Worm (Caenorhabditis elegans) whole organism, young adult: ENCODE data around the gene snrp-3.
A peak's percentile ranks its signal among the peaks of the same experiment; 100 is the strongest.

Experiments
- B0336.3 ChIP-seq: fragments of 200-800 bp; sonication (Bioruptor generic); IDR thresholded peaks from 2 replicates; pipeline ENCODE4 v1.3.6; 2022; ENCODE audit warnings: missing genetic modification characterization, missing compliant biosample characterization
- D2030.7 ChIP-seq: fragments of 200-800 bp; sonication (Bioruptor generic); IDR thresholded peaks from 2 replicates; pipeline ENCODE4 v1.3.6; 2022; ENCODE audit warnings: missing genetic modification reagents, missing genetic modification characterization, missing compliant biosample characterization
- F23B12.7 ChIP-seq: sonication (generic microtip); optimal IDR thresholded peaks from 2 replicates; lab custom pipeline; 2017; ENCODE audit warnings: missing genetic modification characterization, mild to moderate bottlenecking, missing compliant biosample characterization, antibody characterized with exemption, moderate library complexity; ENCODE audit not compliant: insufficient read depth
- F39B2.1 ChIP-seq: fragments of 200-800 bp; sonication (Bioruptor generic); IDR thresholded peaks from 2 replicates; pipeline ENCODE4 v1.3.6; 2022; ENCODE audit warnings: missing genetic modification reagents, missing genetic modification characterization, missing compliant biosample characterization
- F55B11.4 ChIP-seq: sonication (generic microtip); optimal IDR thresholded peaks from 2 replicates; lab custom pipeline; 2016; ENCODE audit warnings: missing compliant biosample characterization, missing genetic modification characterization, borderline replicate concordance; ENCODE audit not compliant: insufficient read depth
- F57A8.1 ChIP-seq: fragments of 200-800 bp; sonication (Bioruptor generic); optimal IDR thresholded peaks from 2 replicates; lab custom pipeline; 2018; ENCODE audit warnings: mild to moderate bottlenecking, missing genetic modification characterization, moderate library complexity, missing compliant biosample characterization
- K11D2.4 ChIP-seq: fragments of 200-800 bp; sonication (Bioruptor generic); IDR thresholded peaks from 2 replicates; pipeline ENCODE4 v1.3.6; 2022; ENCODE audit warnings: missing genetic modification reagents, missing genetic modification characterization, missing compliant biosample characterization
- ZK185.1 ChIP-seq: sonication (generic microtip); optimal IDR thresholded peaks from 2 replicates; lab custom pipeline; 2016; ENCODE audit warnings: mild to moderate bottlenecking, missing genetic modification characterization, missing compliant biosample characterization; ENCODE audit not compliant: poor library complexity, severe bottlenecking
- akir-1 ChIP-seq: fragments of 200-800 bp; sonication (Bioruptor generic); optimal IDR thresholded peaks from 2 replicates; lab custom pipeline; 2018; ENCODE audit warnings: mild to moderate bottlenecking, missing genetic modification characterization, moderate library complexity, missing compliant biosample characterization
- ama-1 ChIP-seq, 3 experiments: fragments of 150-350 bp in 1 of 3; sonication (generic microtip) in 2 of 3; optimal IDR thresholded peaks; 2 replicates each; lab custom pipeline; 2014 to 2018; ENCODE audit warnings: missing biosample characterization in 2 of 3, missing genetic modification characterization in 2 of 3, missing genetic modification reagents in 2 of 3
- cebp-1 ChIP-seq, 2 experiments: fragments of 200-800 bp in 1 of 2; sonication (Bioruptor generic) in 1 of 2; sonication (generic microtip) in 1 of 2; IDR thresholded peaks in 1 of 2; optimal IDR thresholded peaks in 1 of 2; 2 replicates each; pipeline versions ENCODE4 v1.3.6 to Lab custom; 2017 to 2022; ENCODE audit warnings: missing compliant biosample characterization in 2 of 2, missing genetic modification characterization in 2 of 2, mild to moderate bottlenecking in 1 of 2, missing genetic modification reagents in 1 of 2, moderate library complexity in 1 of 2
- ceh-27 ChIP-seq: fragments of 200-800 bp; sonication (Bioruptor generic); optimal IDR thresholded peaks from 2 replicates; lab custom pipeline; 2018; ENCODE audit warnings: mild to moderate bottlenecking, missing genetic modification characterization, moderate library complexity, missing compliant biosample characterization
- ceh-79 ChIP-seq: sonication (generic microtip); optimal IDR thresholded peaks from 2 replicates; lab custom pipeline; 2017; ENCODE audit warnings: mild to moderate bottlenecking, missing genetic modification characterization, missing compliant biosample characterization
- chd-7 ChIP-seq: sonication (generic microtip); optimal IDR thresholded peaks from 2 replicates; lab custom pipeline; 2016; ENCODE audit warnings: mild to moderate bottlenecking, missing genetic modification characterization, moderate library complexity, missing compliant biosample characterization
- die-1 ChIP-seq: sonication (generic microtip); optimal IDR thresholded peaks from 2 replicates; lab custom pipeline; 2016; ENCODE audit warnings: missing genotype, mild to moderate bottlenecking, missing genetic modification characterization, missing compliant biosample characterization
- dox-1 ChIP-seq: fragments of 200-800 bp; sonication (Bioruptor generic); IDR thresholded peaks from 2 replicates; pipeline ENCODE4 v1.3.6; 2022; ENCODE audit warnings: missing genetic modification reagents, missing genetic modification characterization, missing compliant biosample characterization
- egl-18 ChIP-seq: fragments of 200-800 bp; sonication (Bioruptor generic); IDR thresholded peaks from 2 replicates; pipeline ENCODE4 v1.3.6; 2022; ENCODE audit warnings: missing genetic modification reagents, missing genetic modification characterization, missing compliant biosample characterization
- hlh-12 ChIP-seq: sonication (generic microtip); optimal IDR thresholded peaks from 2 replicates; lab custom pipeline; 2016; ENCODE audit warnings: missing genetic modification characterization, missing compliant biosample characterization
- lag-1 ChIP-seq: fragments of 200-800 bp; sonication (Bioruptor generic); IDR thresholded peaks from 2 replicates; pipeline ENCODE4 v1.3.6; 2022; ENCODE audit warnings: missing genetic modification reagents, missing genetic modification characterization, missing compliant biosample characterization
- let-607 ChIP-seq, 2 experiments: fragments of 200-800 bp in 1 of 2; sonication (Bioruptor generic) in 1 of 2; sonication (generic microtip) in 1 of 2; optimal IDR thresholded peaks; 2 replicates each; lab custom pipeline; 2016 to 2018; ENCODE audit warnings: mild to moderate bottlenecking in 2 of 2, missing compliant biosample characterization in 2 of 2, missing genetic modification characterization in 2 of 2, moderate library complexity in 2 of 2, missing genotype in 1 of 2
- lin-40 ChIP-seq: sonication (generic microtip); optimal IDR thresholded peaks from 2 replicates; lab custom pipeline; 2016; ENCODE audit warnings: missing genetic modification characterization, mild to moderate bottlenecking, missing compliant biosample characterization, missing genotype, missing genetic modification reagents
- lin-54 ChIP-seq: fragments of 200-800 bp; sonication (Bioruptor generic); optimal IDR thresholded peaks from 2 replicates; lab custom pipeline; 2018; ENCODE audit warnings: mild to moderate bottlenecking, missing genetic modification characterization, missing compliant biosample characterization
- lir-1 ChIP-seq: fragments of 200-800 bp; sonication (Bioruptor generic); conservative IDR thresholded peaks from 2 replicates; pipeline ENCODE4 v1.3.6; 2022; ENCODE audit warnings: missing genetic modification reagents, missing genetic modification characterization, missing compliant biosample characterization
- madf-10 ChIP-seq: sonication (generic microtip); optimal IDR thresholded peaks from 2 replicates; lab custom pipeline; 2016; ENCODE audit warnings: mild to moderate bottlenecking, missing genetic modification characterization, missing compliant biosample characterization
- madf-8 ChIP-seq: fragments of 200-800 bp; sonication (Bioruptor generic); conservative IDR thresholded peaks from 2 replicates; pipeline ENCODE4 v1.3.6; 2022; ENCODE audit warnings: missing genetic modification reagents, missing genetic modification characterization, missing compliant biosample characterization
- nhr-179 ChIP-seq: sonication (generic microtip); optimal IDR thresholded peaks from 2 replicates; lab custom pipeline; 2016; ENCODE audit warnings: mild to moderate bottlenecking, missing genetic modification characterization, missing compliant biosample characterization
- nhr-90 ChIP-seq: sonication (generic microtip); optimal IDR thresholded peaks from 2 replicates; lab custom pipeline; 2016; ENCODE audit warnings: missing genotype, mild to moderate bottlenecking, missing genetic modification characterization, missing compliant biosample characterization
- pha-4 ChIP-seq: fragments of 150-350 bp; sonication (generic microtip); optimal IDR thresholded peaks from 2 replicates; lab custom pipeline; 2014; ENCODE audit warnings: missing biosample characterization, missing genetic modification reagents, missing genetic modification characterization
- rec-8 ChIP-seq, 2 experiments: sonication (generic microtip); optimal IDR thresholded peaks; 2 replicates each; lab custom pipeline; 2016; ENCODE audit warnings: mild to moderate bottlenecking in 2 of 2, missing genetic modification characterization in 2 of 2, missing genetic modification reagents in 2 of 2, missing genotype in 2 of 2, missing biosample characterization in 1 of 2, missing compliant biosample characterization in 1 of 2, moderate library complexity in 1 of 2
- repo-1 ChIP-seq: sonication (generic microtip); optimal IDR thresholded peaks from 2 replicates; lab custom pipeline; 2017; ENCODE audit warnings: mild to moderate bottlenecking, missing genetic modification characterization, missing compliant biosample characterization
- snpc-1.1 ChIP-seq: sonication (generic microtip); optimal IDR thresholded peaks from 2 replicates; lab custom pipeline; 2017; ENCODE audit warnings: missing genetic modification characterization, mild to moderate bottlenecking, missing compliant biosample characterization, antibody characterized with exemption, moderate library complexity, missing genotype, missing genetic modification reagents; ENCODE audit not compliant: insufficient read depth
- snpc-1.3 ChIP-seq: sonication (generic microtip); optimal IDR thresholded peaks from 2 replicates; lab custom pipeline; 2017; ENCODE audit warnings: missing genetic modification characterization, mild to moderate bottlenecking, missing compliant biosample characterization, antibody characterized with exemption, moderate library complexity, missing genotype, missing genetic modification reagents; ENCODE audit not compliant: insufficient read depth
- snpc-3.4 ChIP-seq: sonication (generic microtip); optimal IDR thresholded peaks from 2 replicates; lab custom pipeline; 2017; ENCODE audit warnings: missing genetic modification characterization, mild to moderate bottlenecking, missing compliant biosample characterization, antibody characterized with exemption, moderate library complexity, missing genotype, missing genetic modification reagents
- snpc-4 ChIP-seq, 5 experiments: fragments of 150-350 bp in 1 of 5; sonication (generic microtip) in 4 of 5; optimal IDR thresholded peaks; 2 replicates each; lab custom pipeline; 2014 to 2018; ENCODE audit warnings: missing genetic modification characterization in 5 of 5, missing biosample characterization in 3 of 5, antibody characterized with exemption in 2 of 5, mild to moderate bottlenecking in 2 of 5, missing compliant biosample characterization in 2 of 5, missing genotype in 2 of 5, moderate library complexity in 2 of 5, missing genetic modification reagents in 1 of 5
- somi-1 ChIP-seq: fragments of 200-800 bp; sonication (Bioruptor generic); optimal IDR thresholded peaks from 2 replicates; lab custom pipeline; 2018; ENCODE audit warnings: mild to moderate bottlenecking, missing genetic modification characterization, missing compliant biosample characterization
- tbx-9 ChIP-seq: sonication (generic microtip); optimal IDR thresholded peaks from 2 replicates; lab custom pipeline; 2016; ENCODE audit warnings: borderline replicate concordance, missing genetic modification characterization, inconsistent platforms, missing compliant biosample characterization
- tlf-1 ChIP-seq: fragments of 200-800 bp; sonication (Bioruptor generic); optimal IDR thresholded peaks from 2 replicates; lab custom pipeline; 2018; ENCODE audit warnings: mild to moderate bottlenecking, missing genetic modification characterization, missing compliant biosample characterization
- unc-62 ChIP-seq: fragments of 150-350 bp; optimal IDR thresholded peaks from 2 replicates; lab custom pipeline; 2014; ENCODE audit warnings: missing biosample characterization, missing genetic modification reagents, missing genetic modification characterization
- zfh-2 ChIP-seq: fragments of 200-800 bp; sonication (Bioruptor generic); conservative IDR thresholded peaks from 2 replicates; pipeline ENCODE4 v1.3.6; 2022; ENCODE audit warnings: missing genetic modification reagents, missing genetic modification characterization, missing compliant biosample characterization
- zim-3 ChIP-seq: sonication (generic microtip); optimal IDR thresholded peaks from 2 replicates; lab custom pipeline; 2017; ENCODE audit warnings: mild to moderate bottlenecking, missing genetic modification characterization, moderate library complexity, missing compliant biosample characterization
- ztf-18 ChIP-seq: sonication (generic microtip); optimal IDR thresholded peaks from 2 replicates; lab custom pipeline; 2016; ENCODE audit warnings: missing genotype, mild to moderate bottlenecking, missing genetic modification characterization, missing compliant biosample characterization
- ztf-26 ChIP-seq: sonication (generic microtip); optimal IDR thresholded peaks from 2 replicates; lab custom pipeline; 2017; ENCODE audit warnings: missing genetic modification characterization, missing compliant biosample characterization
- ztf-28 ChIP-seq: fragments of 200-800 bp; sonication (Bioruptor generic); IDR thresholded peaks from 2 replicates; pipeline ENCODE4 v1.3.6; 2022; ENCODE audit warnings: missing genetic modification reagents, missing genetic modification characterization, missing compliant biosample characterization
- ztf-3 ChIP-seq: fragments of 200-800 bp; sonication (Bioruptor generic); optimal IDR thresholded peaks from 2 replicates; lab custom pipeline; 2018; ENCODE audit warnings: mild to moderate bottlenecking, missing genetic modification characterization, missing compliant biosample characterization

snrp-3 gene

DNA sequence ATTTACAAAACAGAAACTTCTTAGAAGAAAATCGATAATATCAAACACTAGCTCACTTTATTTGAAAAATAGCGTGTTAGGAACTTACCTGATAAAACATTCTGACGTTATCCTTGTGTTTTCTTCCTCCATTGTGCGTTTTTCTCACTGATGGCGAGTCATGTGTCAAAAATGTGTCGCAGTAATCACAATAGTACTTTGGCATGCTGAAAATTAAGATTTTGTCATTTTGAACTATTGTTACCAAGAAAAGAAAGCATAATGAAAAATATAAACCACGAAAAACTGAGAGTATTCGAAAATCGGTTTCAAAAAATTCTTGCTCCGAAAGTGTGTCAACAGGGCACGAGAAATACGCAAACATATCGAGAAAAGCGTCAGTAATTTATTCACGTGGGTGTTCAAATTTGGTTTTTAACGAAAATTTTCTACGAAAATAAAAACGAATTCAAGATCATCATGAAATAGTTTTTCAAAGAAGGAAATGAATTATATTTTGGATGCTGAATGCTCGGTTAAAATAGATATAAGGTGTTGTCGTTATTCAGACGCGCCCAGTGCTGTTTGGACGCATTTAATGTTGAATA, at the start of gene snrp-3:
snrp-3 (minus strand) TSS at position 206 of the 587 bp plus-strand sequence.
- no peak for TF ChIP-seq zim-3 (tag; lab: Kevin White, UChicago)
- no peak for TF ChIP-seq snpc-3.4 (tag; lab: Kevin White, UChicago)
- no peak for TF ChIP-seq ztf-28 (GFP tag; lab: Robert Waterston, UW)
- no peak for TF ChIP-seq nhr-179
- TF ChIP-seq ceh-27: no peak
- TF ChIP-seq ztf-18 (tag; lab: Kevin White, UChicago): peak; percentile 96
- no peak for TF ChIP-seq egl-18 (GFP tag; lab: Robert Waterston, UW)
- TF ChIP-seq repo-1 (tag; lab: Kevin White, UChicago): peak; percentile 25
- TF ChIP-seq ztf-26 (tag; lab: Kevin White, UChicago): no peak
- no peak for TF ChIP-seq somi-1 (GFP tag; lab: Kevin White, UChicago)
- no peak for TF ChIP-seq tbx-9 (tag; lab: Kevin White, UChicago)
- TF ChIP-seq dox-1 (GFP tag; lab: Robert Waterston, UW): no peak; the same call in 1 of the 2 replicates
- no peak for TF ChIP-seq ama-1 (optimal IDR thresholded peaks at IDR 0.05; lab: Kevin White, UChicago)
- no peak for TF ChIP-seq ama-1 (GFP tag; optimal IDR thresholded peaks at IDR 0.05; lab: Kevin White, UChicago)
- no peak for TF ChIP-seq akir-1 (GFP tag; lab: Kevin White, UChicago)
- TF ChIP-seq snpc-1.1 (tag; lab: Kevin White, UChicago): peak; percentile 1
- TF ChIP-seq ceh-79 (tag; lab: Kevin White, UChicago): no peak
- 0 out of 2 replicates have a peak, but pooled peaks have one; percentile 42 for TF ChIP-seq B0336.3 (GFP tag; lab: Robert Waterston, UW)
- TF ChIP-seq nhr-90: no peak
- no peak; the same call in 1 of the 2 replicates for TF ChIP-seq K11D2.4
- peak; percentile 95 for TF ChIP-seq lin-54 (GFP tag; lab: Kevin White, UChicago)
- TF ChIP-seq die-1 (tag; lab: Kevin White, UChicago): no peak
- peak; percentile 36 for TF ChIP-seq tlf-1 (GFP tag; lab: Kevin White, UChicago)
- no peak for TF ChIP-seq F39B2.1 (GFP tag; lab: Robert Waterston, UW)
- no peak for TF ChIP-seq lag-1 (GFP tag; lab: Robert Waterston, UW)
- no peak for TF ChIP-seq hlh-12 (tag; lab: Kevin White, UChicago)
- peak; percentile 2 for TF ChIP-seq F23B12.7 (tag; lab: Kevin White, UChicago)
- TF ChIP-seq pha-4 (tag; lab: Kevin White, UChicago): no peak
- TF ChIP-seq madf-10 (tag; lab: Kevin White, UChicago): peak; percentile 42
- peak; percentile 11 for TF ChIP-seq chd-7 (tag; lab: Kevin White, UChicago)
- TF ChIP-seq ztf-3 (GFP tag; lab: Kevin White, UChicago): no peak
- peak; percentile 81 for TF ChIP-seq lin-40 (tag; lab: Kevin White, UChicago)
- TF ChIP-seq snpc-1.3 (tag; lab: Kevin White, UChicago): peak; percentile 59
- TF ChIP-seq D2030.7 (GFP tag; lab: Robert Waterston, UW): peak; percentile 71
- TF ChIP-seq F57A8.1 (GFP tag; lab: Kevin White, UChicago): no peak
- no peak for TF ChIP-seq rec-8 (tag; optimal IDR thresholded peaks at IDR 0.05; lab: Kevin White, UChicago)
- TF ChIP-seq unc-62 (GFP tag; lab: Kevin White, UChicago): no peak
- TF ChIP-seq zfh-2 (GFP tag; lab: Robert Waterston, UW): no peak
- TF ChIP-seq ZK185.1: peak; percentile 76
- 0 out of 2 replicates have a peak, but pooled peaks have one; percentile 13 for TF ChIP-seq lir-1 (GFP tag; lab: Robert Waterston, UW)
- peak; percentile 37 for TF ChIP-seq snpc-4 (GFP tag; optimal IDR thresholded peaks at IDR 0.05; lab: Kevin White, UChicago)
- peak; percentile 51 to 57 (median 55) for TF ChIP-seq snpc-4 (tag; optimal IDR thresholded peaks at IDR 0.05; lab: Kevin White, UChicago)
- peak in 1 of 2 experiments; percentile 12 for TF ChIP-seq let-607 (tag; optimal IDR thresholded peaks at IDR 0.05; lab: Kevin White, UChicago)
- TF ChIP-seq F55B11.4 (tag; lab: Kevin White, UChicago): no peak
- TF ChIP-seq cebp-1 (GFP tag; IDR thresholded peaks at IDR 0.05; lab: Robert Waterston, UW): no peak
- TF ChIP-seq cebp-1 (tag; optimal IDR thresholded peaks at IDR 0.05; lab: Kevin White, UChicago): peak; percentile 75
- no peak for TF ChIP-seq madf-8 (GFP tag; lab: Robert Waterston, UW)
